Fruit fly (Drosophila melanogaster) whole organism, embryonic: Measurements from ENCODE around the gene Dus1.
A peak's percentile ranks its signal among the peaks of the same experiment; 100 is the strongest.

ENCODE experiments used
- Adf1 ChIP-seq: fragments of 200-800 bp; sonication (Bioruptor generic); IDR thresholded peaks from 2 replicates; pipeline ENCODE4 v1.3.6; 2022; ENCODE audit warnings: missing biosample characterization, missing genetic modification characterization
- CG11398 ChIP-seq: fragments of 200-800 bp; sonication (Bioruptor generic); optimal IDR thresholded peaks from 2 replicates; lab custom pipeline; 2016; ENCODE audit warnings: missing biosample characterization, missing genetic modification characterization
- CG11456 ChIP-seq: fragments of 200-800 bp; sonication (Bioruptor generic); IDR thresholded peaks from 3 replicates; pipeline ENCODE4 v1.3.6; 2022; ENCODE audit warnings: missing biosample characterization, missing genetic modification characterization
- CG11695 ChIP-seq: fragments of 200-800 bp; sonication (Bioruptor generic); IDR thresholded peaks from 3 replicates; pipeline ENCODE4 v1.3.6; 2022; ENCODE audit warnings: missing biosample characterization, missing genetic modification characterization
- CG12769 ChIP-seq: fragments of 200-800 bp; sonication (Bioruptor generic); optimal IDR thresholded peaks from 2 replicates; lab custom pipeline; 2019; ENCODE audit warnings: missing biosample characterization, mild to moderate bottlenecking, missing genetic modification characterization, moderate library complexity
- CG12942 ChIP-seq: fragments of 200-800 bp; sonication (Bioruptor generic); optimal IDR thresholded peaks from 3 replicates; lab custom pipeline; 2016; ENCODE audit warnings: missing biosample characterization, missing genetic modification characterization
- CG13287 ChIP-seq: fragments of 200-800 bp; sonication (Bioruptor generic); IDR thresholded peaks from 2 replicates; pipeline ENCODE4 v1.3.6; 2022; ENCODE audit warnings: missing biosample characterization, missing genetic modification characterization; ENCODE audit not compliant: partially characterized antibody
- CG13775 ChIP-seq: fragments of 200-800 bp; sonication (Bioruptor generic); optimal IDR thresholded peaks from 3 replicates; lab custom pipeline; 2017; ENCODE audit warnings: missing biosample characterization, mild to moderate bottlenecking, missing genetic modification characterization
- CG17359 ChIP-seq: fragments of 200-800 bp; sonication (Bioruptor generic); optimal IDR thresholded peaks from 3 replicates; lab custom pipeline; 2018; ENCODE audit warnings: missing biosample characterization, mild to moderate bottlenecking, missing genetic modification characterization, moderate library complexity
- CG17612 ChIP-seq: fragments of 200-800 bp; sonication (Bioruptor generic); IDR thresholded peaks from 2 replicates; pipeline ENCODE4 v1.3.6; 2022; ENCODE audit warnings: missing biosample characterization, missing genetic modification characterization
- CG2116 ChIP-seq: fragments of 200-800 bp; sonication (Bioruptor generic); optimal IDR thresholded peaks from 3 replicates; lab custom pipeline; 2018; ENCODE audit warnings: missing biosample characterization, mild to moderate bottlenecking, missing genetic modification characterization
- CG2199 ChIP-seq: fragments of 200-800 bp; sonication (Bioruptor generic); IDR thresholded peaks from 3 replicates; pipeline ENCODE4 v1.3.6; 2022; ENCODE audit warnings: missing biosample characterization, missing genetic modification characterization
- CG32767 ChIP-seq: fragments of 200-800 bp; sonication (Bioruptor generic); IDR thresholded peaks from 2 replicates; pipeline ENCODE4 v1.3.6; 2022; ENCODE audit warnings: missing biosample characterization, missing genetic modification characterization
- CG34224 ChIP-seq: fragments of 200-800 bp; sonication (Bioruptor generic); IDR thresholded peaks from 3 replicates; pipeline ENCODE4 v1.3.6; 2022; ENCODE audit warnings: missing biosample characterization, missing genetic modification characterization; ENCODE audit not compliant: partially characterized antibody
- CG34422 ChIP-seq: fragments of 200-800 bp; sonication (Bioruptor generic); IDR thresholded peaks from 3 replicates; pipeline ENCODE4 v1.3.6; 2022; ENCODE audit warnings: missing biosample characterization, missing genetic modification characterization
- CG42726 ChIP-seq: fragments of 200-800 bp; sonication (Bioruptor generic); IDR thresholded peaks from 2 replicates; pipeline ENCODE4 v1.3.6; 2022; ENCODE audit warnings: missing biosample characterization, missing genetic modification characterization; ENCODE audit not compliant: partially characterized antibody
- CG4854 ChIP-seq: fragments of 200-800 bp; sonication (Bioruptor generic); optimal IDR thresholded peaks from 2 replicates; lab custom pipeline; 2016; ENCODE audit warnings: missing biosample characterization, missing genetic modification characterization, inconsistent platforms
- CG6683 ChIP-seq: fragments of 200-800 bp; sonication (Bioruptor generic); optimal IDR thresholded peaks from 2 replicates; lab custom pipeline; 2017; ENCODE audit warnings: missing biosample characterization, mild to moderate bottlenecking, missing genetic modification characterization, missing genetic modification reagents
- CG7271 ChIP-seq: fragments of 200-800 bp; sonication (Bioruptor generic); optimal IDR thresholded peaks from 2 replicates; lab custom pipeline; 2018; ENCODE audit warnings: missing biosample characterization, mild to moderate bottlenecking, missing genetic modification characterization, moderate library complexity
- CG8765 ChIP-seq: fragments of 200-800 bp; sonication (Bioruptor generic); IDR thresholded peaks from 2 replicates; pipeline ENCODE4 v1.3.6; 2022; ENCODE audit warnings: missing biosample characterization, missing genetic modification characterization
- CTCF ChIP-seq: fragments of 200-800 bp; sonication (Bioruptor generic); optimal IDR thresholded peaks from 2 replicates; lab custom pipeline; 2017; ENCODE audit warnings: missing biosample characterization, mild to moderate bottlenecking, missing genetic modification characterization, moderate library complexity
- Camta ChIP-seq: fragments of 200-800 bp; sonication (Bioruptor generic); optimal IDR thresholded peaks from 2 replicates; lab custom pipeline; 2016; ENCODE audit warnings: missing biosample characterization, missing genetic modification characterization
- Doc2 ChIP-seq: fragments of 200-800 bp; sonication (Bioruptor generic); IDR thresholded peaks from 2 replicates; pipeline ENCODE4 v1.3.6; 2022; ENCODE audit warnings: missing biosample characterization, missing genetic modification characterization
- Doc3 ChIP-seq: fragments of 200-800 bp; sonication (Bioruptor generic); IDR thresholded peaks from 3 replicates; pipeline ENCODE4 v1.3.6; 2022; ENCODE audit warnings: missing biosample characterization, missing genetic modification characterization; ENCODE audit not compliant: partially characterized antibody
- HLH3B ChIP-seq: fragments of 200-800 bp; sonication (Bioruptor generic); IDR thresholded peaks from 2 replicates; pipeline ENCODE4 v1.3.6; 2022; ENCODE audit warnings: missing biosample characterization, missing genetic modification characterization
- Lpt ChIP-seq: fragments of >200 bp; optimal IDR thresholded peaks from 2 replicates; lab custom pipeline; 2018; ENCODE audit warnings: missing biosample characterization, missing genetic modification characterization
- MTF-1 ChIP-seq: fragments of 200-800 bp; sonication (Bioruptor generic); optimal IDR thresholded peaks from 2 replicates; lab custom pipeline; 2018; ENCODE audit warnings: missing biosample characterization, mild to moderate bottlenecking, missing genetic modification characterization, borderline replicate concordance
- Optix ChIP-seq: fragments of 200-800 bp; sonication (Bioruptor generic); IDR thresholded peaks from 3 replicates; pipeline ENCODE4 v1.3.6; 2022; ENCODE audit warnings: missing biosample characterization, missing genetic modification characterization
- Rfx ChIP-seq: fragments of 200-800 bp; sonication (Bioruptor generic); IDR thresholded peaks from 2 replicates; pipeline ENCODE4 v1.3.6; 2022; ENCODE audit warnings: missing biosample characterization, missing genetic modification characterization
- Xbp1 ChIP-seq: fragments of 200-800 bp; sonication (Bioruptor generic); optimal IDR thresholded peaks from 3 replicates; lab custom pipeline; 2016; ENCODE audit warnings: missing biosample characterization, mild to moderate bottlenecking, missing genetic modification characterization
- ap ChIP-seq: fragments of 200-800 bp; sonication (Bioruptor generic); IDR thresholded peaks from 2 replicates; pipeline ENCODE4 v1.3.6; 2022; ENCODE audit warnings: missing biosample characterization, missing genetic modification characterization
- bigmax ChIP-seq: fragments of 200-800 bp; sonication (Bioruptor generic); optimal IDR thresholded peaks from 2 replicates; lab custom pipeline; 2018; ENCODE audit warnings: missing biosample characterization, mild to moderate bottlenecking, missing genetic modification characterization
- cato ChIP-seq: fragments of 200-800 bp; sonication (Bioruptor generic); optimal IDR thresholded peaks from 2 replicates; lab custom pipeline; 2016; ENCODE audit warnings: missing biosample characterization, missing genetic modification characterization, borderline replicate concordance
- chn ChIP-seq: fragments of 200-800 bp; sonication (Bioruptor generic); optimal IDR thresholded peaks from 2 replicates; lab custom pipeline; 2016; ENCODE audit warnings: missing biosample characterization, missing genetic modification characterization
- dan ChIP-seq: fragments of 200-800 bp; sonication (Bioruptor generic); IDR thresholded peaks from 2 replicates; pipeline ENCODE4 v1.3.6; 2022; ENCODE audit warnings: missing biosample characterization, missing genetic modification characterization
- gcm ChIP-seq: fragments of 200-800 bp; sonication (Bioruptor generic); optimal IDR thresholded peaks from 2 replicates; lab custom pipeline; 2019; ENCODE audit warnings: missing biosample characterization, mild to moderate bottlenecking, missing genetic modification characterization, moderate library complexity
- gcm2 ChIP-seq: fragments of 200-800 bp; sonication (Bioruptor generic); optimal IDR thresholded peaks from 2 replicates; lab custom pipeline; 2016; ENCODE audit warnings: missing biosample characterization, missing genetic modification characterization
- gsb ChIP-seq: fragments of 200-800 bp; sonication (Bioruptor generic); IDR thresholded peaks from 2 replicates; pipeline ENCODE4 v1.3.6; 2022; ENCODE audit warnings: missing biosample characterization, missing genetic modification characterization
- mam ChIP-seq: fragments of 200-800 bp; sonication (Bioruptor generic); optimal IDR thresholded peaks from 3 replicates; lab custom pipeline; 2016; ENCODE audit warnings: missing biosample characterization, missing genetic modification characterization
- pho ChIP-seq: fragments of 200-800 bp; sonication (Bioruptor generic); optimal IDR thresholded peaks from 2 replicates; lab custom pipeline; 2016; ENCODE audit warnings: missing biosample characterization, missing genetic modification characterization
- shn ChIP-seq: fragments of 200-800 bp; sonication (Bioruptor generic); optimal IDR thresholded peaks from 3 replicates; lab custom pipeline; 2016; ENCODE audit warnings: missing biosample characterization, missing genetic modification characterization
- slou ChIP-seq: fragments of 200-800 bp; sonication (Bioruptor generic); optimal IDR thresholded peaks from 3 replicates; lab custom pipeline; 2016; ENCODE audit warnings: missing biosample characterization, missing genetic modification characterization
- tgo ChIP-seq: fragments of 200-800 bp; sonication (Bioruptor generic); IDR thresholded peaks from 3 replicates; pipeline ENCODE4 v1.3.6; 2022; ENCODE audit warnings: missing biosample characterization, missing genetic modification characterization
- tll ChIP-seq, 2 experiments: fragments of 200-800 bp in 1 of 2; fragments of >200 bp in 1 of 2; sonication (Bioruptor generic) in 1 of 2; optimal IDR thresholded peaks; 2 replicates each; lab custom pipeline; 2017 to 2019; ENCODE audit warnings: missing biosample characterization in 2 of 2, missing genetic modification characterization in 2 of 2, mild to moderate bottlenecking in 1 of 2, moderate library complexity in 1 of 2
- tna ChIP-seq: fragments of 200-800 bp; sonication (Bioruptor generic); IDR thresholded peaks from 2 replicates; pipeline ENCODE4 v1.3.6; 2022; ENCODE audit warnings: missing biosample characterization, missing genetic modification characterization; ENCODE audit not compliant: partially characterized antibody
- trem ChIP-seq: fragments of 200-800 bp; optimal IDR thresholded peaks from 3 replicates; lab custom pipeline; 2019; ENCODE audit warnings: missing biosample characterization, mild to moderate bottlenecking, missing genetic modification characterization, moderate library complexity
- ttk ChIP-seq: fragments of 200-800 bp; sonication (Bioruptor generic); IDR thresholded peaks from 2 replicates; pipeline ENCODE4 v2.1.2; 2022; ENCODE audit warnings: missing biosample characterization, missing genetic modification characterization
- tup ChIP-seq: fragments of 200-800 bp; sonication (Bioruptor generic); optimal IDR thresholded peaks from 2 replicates; lab custom pipeline; 2016; ENCODE audit warnings: missing biosample characterization, mild to moderate bottlenecking, missing genetic modification characterization, moderate library complexity
- vfl ChIP-seq: fragments of 200-800 bp; sonication (Bioruptor generic); optimal IDR thresholded peaks from 2 replicates; lab custom pipeline; 2016; ENCODE audit warnings: missing biosample characterization, missing genetic modification characterization
- vvl ChIP-seq: fragments of 200-800 bp; sonication (Bioruptor generic); IDR thresholded peaks from 2 replicates; pipeline ENCODE4 v1.3.6; 2022; ENCODE audit warnings: missing biosample characterization, missing genetic modification characterization
- wek ChIP-seq: fragments of 200-800 bp; sonication (Bioruptor generic); optimal IDR thresholded peaks from 3 replicates; lab custom pipeline; 2018; ENCODE audit warnings: missing biosample characterization, mild to moderate bottlenecking, missing genetic modification characterization, moderate library complexity

The Dus1 gene

DNA sequence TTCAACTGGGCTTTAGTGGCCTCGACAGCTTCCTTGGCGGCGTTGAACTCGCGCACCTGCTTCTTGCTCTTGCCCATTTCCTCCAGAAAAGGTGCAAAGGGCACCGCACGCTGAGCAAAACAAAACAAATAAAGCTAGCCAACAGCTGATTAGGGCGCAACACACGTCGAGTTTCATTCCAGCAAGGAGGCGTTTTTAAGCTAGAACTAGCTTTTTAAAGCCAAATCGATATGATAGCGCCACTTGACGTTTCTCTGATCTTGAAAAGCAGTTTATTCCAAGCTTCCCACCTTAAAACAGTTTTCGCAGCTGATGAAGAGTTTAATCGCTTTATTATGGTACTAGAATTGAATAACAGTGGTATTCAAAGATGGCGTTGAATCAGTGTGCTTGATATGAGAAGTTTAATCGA is 11.5 kb upstream of the Dus1 start, which contains the start of gene CG11601 (continued):
- TF ChIP-seq CG34224 (GFP tag; lab: Robert Waterston, UW) (no peak), CG12769 (tag; lab: Kevin White, UChicago) (no peak), CG42726 (GFP tag; lab: Robert Waterston, UW) (0 out of 2 replicates have a peak, but pooled peaks have one; percentile 40), tll (GFP tag; optimal IDR thresholded peaks at IDR 0.05; lab: Kevin White, UChicago) (no peak), Xbp1 (GFP tag; lab: Kevin White, UChicago) (peak; percentile 30), cato (GFP tag; lab: Kevin White, UChicago) (no peak), CG13287 (GFP tag; lab: Robert Waterston, UW) (peak; percentile 63), ap (no peak), tgo (GFP tag; lab: Robert Waterston, UW) (0 out of 3 replicates have a peak, but pooled peaks have one; percentile 14), tup (GFP tag; lab: Kevin White, UChicago) (no peak), mam (GFP tag; lab: Kevin White, UChicago) (no peak), vfl (GFP tag; lab: Kevin White, UChicago) (peak; percentile 18), tna (GFP tag; lab: Robert Waterston, UW) (no peak), bigmax (GFP tag; lab: Kevin White, UChicago) (no peak), CG8765 (GFP tag; lab: Robert Waterston, UW) (peak; percentile 48; the same call in 1 of the 2 replicates), Doc3 (GFP tag; lab: Robert Waterston, UW) (no peak), CG2199 (GFP tag; lab: Robert Waterston, UW) (no peak), CG34422 (GFP tag; lab: Robert Waterston, UW) (peak; percentile 52; the same call in 1 of the 3 replicates), slou (GFP tag; lab: Kevin White, UChicago) (no peak), Lpt (GFP tag; lab: Kevin White, UChicago) (no peak), MTF-1 (no peak), ttk (no peak), shn (GFP tag; lab: Kevin White, UChicago) (peak; percentile 56), gcm2 (no peak), CG13775 (GFP tag; lab: Kevin White, UChicago) (peak; percentile 38), vvl (GFP tag; lab: Robert Waterston, UW) (peak; percentile 72), Doc2 (GFP tag; lab: Robert Waterston, UW) (0 out of 2 replicates have a peak, but pooled peaks have one; percentile 25), CG2116 (GFP tag; lab: Kevin White, UChicago) (peak; percentile 52), CG11695 (0 out of 3 replicates have a peak, but pooled peaks have one; percentile 25), CG11456 (GFP tag; lab: Robert Waterston, UW) (peak; percentile 53; the same call in 1 of the 3 replicates), CG11398 (GFP tag; lab: Kevin White, UChicago) (no peak), wek (GFP tag; lab: Kevin White, UChicago) (no peak), Optix (GFP tag; lab: Robert Waterston, UW) (no peak), Camta (GFP tag; lab: Kevin White, UChicago) (no peak), CG17359 (tag; lab: Kevin White, UChicago) (peak; percentile 20), CG6683 (GFP tag; lab: Kevin White, UChicago) (no peak), CG32767 (0 out of 2 replicates have a peak, but pooled peaks have one; percentile 27), CG17612 (GFP tag; lab: Robert Waterston, UW) (no peak), gcm (GFP tag; lab: Kevin White, UChicago) (no peak), dan (GFP tag; lab: Robert Waterston, UW) (no peak), trem (tag; lab: Kevin White, UChicago) (peak; percentile 8), HLH3B (no peak), CG12942 (GFP tag; lab: Kevin White, UChicago) (peak; percentile 12), chn (peak; percentile 19), Adf1 (no peak), Rfx (peak; percentile 78), CG4854 (GFP tag; lab: Kevin White, UChicago) (no peak), CTCF (peak; percentile 80), CG7271 (tag; lab: Kevin White, UChicago) (no peak), gsb (no peak), pho (GFP tag; lab: Kevin White, UChicago) (peak; percentile 59)
